6 fruit fly cellular contexts compared by ENCODE assay signal in the genomic region with DNA sequence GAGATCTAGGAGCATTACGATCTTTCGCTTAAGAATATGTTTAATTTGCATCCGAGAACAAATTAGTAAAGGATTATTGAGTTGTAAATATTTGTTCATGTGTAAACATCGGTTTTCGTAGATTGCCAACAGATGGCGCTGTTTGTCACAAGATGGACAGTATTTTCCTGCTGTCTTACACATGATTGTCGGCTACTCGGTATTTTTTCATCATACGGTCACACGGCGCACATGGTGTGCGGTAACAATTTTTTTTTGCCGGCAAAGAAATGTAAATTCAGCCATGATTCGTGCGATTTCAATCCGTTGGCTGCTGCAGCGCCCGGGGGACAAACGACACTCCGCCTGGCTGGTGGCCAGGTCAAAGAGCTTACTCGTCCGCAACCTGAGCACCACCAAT.
TF ChIP-seq lines count a peak whose summit lies in the region.

bbx (plus strand) TSS at position 151 of the 400 bp plus-strand sequence.
waw (plus strand) TSS at position 151 of the 400 bp plus-strand sequence.

- peak; percentile 91 to 95 for TF ChIP-seq CTCF in S2 (optimal IDR thresholded peaks at IDR 0.05; lab: Kevin White, UChicago)
- TF ChIP-seq CTCF in whole organism, embryonic (GFP tag; optimal IDR thresholded peaks at IDR 0.05; lab: Kevin White, UChicago), result peak; percentile 94

TF ChIP-seq in whole organism, adult, 20 proteins besides CTCF, POLR2A, EP300 and RAD21 (continues in another document):
- TF ChIP-seq Mnt (GFP tag; optimal IDR thresholded peaks at IDR 0.05; lab: Kevin White, UChicago), result peak; percentile 100
- TF ChIP-seq Hr96 (GFP tag; optimal IDR thresholded peaks at IDR 0.05; lab: Kevin White, UChicago), result no peak
- peak; percentile 52 for TF ChIP-seq bab1 (GFP tag; optimal IDR thresholded peaks at IDR 0.05; lab: Kevin White, UChicago)
- peak; percentile 42 for TF ChIP-seq Crg-1 (GFP tag; optimal IDR thresholded peaks at IDR 0.05; lab: Kevin White, UChicago)
- TF ChIP-seq CG1620 (GFP tag; optimal IDR thresholded peaks at IDR 0.05; lab: Kevin White, UChicago), result peak; percentile 57
- no peak for TF ChIP-seq CG12768 (GFP tag; optimal IDR thresholded peaks at IDR 0.05; lab: Kevin White, UChicago)
- peak; percentile 55 for TF ChIP-seq CG11617 (GFP tag; optimal IDR thresholded peaks at IDR 0.05; lab: Kevin White, UChicago)
- TF ChIP-seq toe (GFP tag; optimal IDR thresholded peaks at IDR 0.05; lab: Kevin White, UChicago), result no peak
- no peak for TF ChIP-seq CG33017 (tag; optimal IDR thresholded peaks at IDR 0.05; lab: Kevin White, UChicago)
- TF ChIP-seq cic (GFP tag; optimal IDR thresholded peaks at IDR 0.05; lab: Kevin White, UChicago), result peak; percentile 14
- no peak for TF ChIP-seq CG5204 (GFP tag; optimal IDR thresholded peaks at IDR 0.05; lab: Kevin White, UChicago)
- no peak for TF ChIP-seq CG7045 (GFP tag; optimal IDR thresholded peaks at IDR 0.05; lab: Kevin White, UChicago)
- no peak for TF ChIP-seq ovo (GFP tag; optimal IDR thresholded peaks at IDR 0.05; lab: Kevin White, UChicago)
- TF ChIP-seq pad (GFP tag; optimal IDR thresholded peaks at IDR 0.05; lab: Kevin White, UChicago), result peak; percentile 18
- TF ChIP-seq tj (GFP tag; optimal IDR thresholded peaks at IDR 0.05; lab: Kevin White, UChicago), result peak; percentile 5
- no peak for TF ChIP-seq kay (GFP tag; lab: Kevin White, UChicago; ENCODE audit: borderline replicate concordance)
- peak; percentile 21 for TF ChIP-seq CG14711 (tag; optimal IDR thresholded peaks at IDR 0.05; lab: Kevin White, UChicago)

TF ChIP-seq in whole organism, embryonic, 481 proteins besides CTCF, POLR2A, EP300 and RAD21 (continues in another document):
- TF ChIP-seq sens (GFP tag; lab: Kevin White, UChicago) (peak; percentile 85), CG5245 (GFP tag; optimal IDR thresholded peaks at IDR 0.05; lab: Kevin White, UChicago) (no peak), CG7745 (tag; optimal IDR thresholded peaks at IDR 0.05; lab: Kevin White, UChicago) (no peak), insv (GFP tag; optimal IDR thresholded peaks at IDR 0.05; lab: Kevin White, UChicago) (peak in 1 of 2 experiments; percentile 20), Camta (GFP tag; optimal IDR thresholded peaks at IDR 0.05; lab: Kevin White, UChicago) (peak; percentile 3), CG10267 (tag; optimal IDR thresholded peaks at IDR 0.05; lab: Kevin White, UChicago) (peak; percentile 34), CG11247 (GFP tag; IDR thresholded peaks at IDR 0.05; lab: Robert Waterston, UW) (no peak), Xbp1 (GFP tag; optimal IDR thresholded peaks at IDR 0.05; lab: Kevin White, UChicago) (peak; percentile 8), CG42726 (GFP tag; IDR thresholded peaks at IDR 0.05; lab: Robert Waterston, UW; ENCODE audit: partially characterized antibody) (no peak), lov (optimal IDR thresholded peaks at IDR 0.05; lab: Kevin White, UChicago) (no peak), lov (GFP tag; IDR thresholded peaks at IDR 0.05; lab: Robert Waterston, UW) (no peak), CG9817 (tag; optimal IDR thresholded peaks at IDR 0.05; lab: Kevin White, UChicago) (peak; percentile 8), CG31388 (GFP tag; optimal IDR thresholded peaks at IDR 0.05; lab: Kevin White, UChicago) (no peak), Sox102F (GFP tag; optimal IDR thresholded peaks at IDR 0.05; lab: Kevin White, UChicago) (no peak), BEAF-32 (GFP tag; optimal IDR thresholded peaks at IDR 0.05; lab: Kevin White, UChicago) (peak; percentile 33), CG10979 (tag; optimal IDR thresholded peaks at IDR 0.05; lab: Kevin White, UChicago) (peak; percentile 96), CG13287 (GFP tag; IDR thresholded peaks at IDR 0.05; lab: Robert Waterston, UW; ENCODE audit: partially characterized antibody) (peak; percentile 29; the same call in 1 of the 2 replicates)

TF ChIP-seq in whole organism, prepupa, 60 proteins besides CTCF, POLR2A, EP300 and RAD21 (continues in another document):
- peak; percentile 12 for TF ChIP-seq dsx (GFP tag; optimal IDR thresholded peaks at IDR 0.05; lab: Kevin White, UChicago; ENCODE audit: poor library complexity, severe bottlenecking)
- TF ChIP-seq CG11762 (GFP tag; optimal IDR thresholded peaks at IDR 0.05; lab: Kevin White, UChicago; ENCODE audit: insufficient read depth), result no peak
- TF ChIP-seq CG8632 (GFP tag; optimal IDR thresholded peaks at IDR 0.05; lab: Kevin White, UChicago), result no peak
- peak; percentile 99 for TF ChIP-seq vri (GFP tag; optimal IDR thresholded peaks at IDR 0.05; lab: Kevin White, UChicago)
- TF ChIP-seq eg (GFP tag; IDR thresholded peaks at IDR 0.05; lab: Robert Waterston, UW), result no peak
- TF ChIP-seq CG6276 (GFP tag; optimal IDR thresholded peaks at IDR 0.05; lab: Kevin White, UChicago), result no peak
- no peak for TF ChIP-seq cyc (GFP tag; optimal IDR thresholded peaks at IDR 0.05; lab: Kevin White, UChicago)
- peak in 1 of 2 experiments; percentile 25 for TF ChIP-seq ss (GFP tag; optimal IDR thresholded peaks at IDR 0.05; lab: Kevin White, UChicago)
- peak; percentile 71 for TF ChIP-seq Eip78C (GFP tag; lab: Kevin White, UChicago)
- TF ChIP-seq svp (GFP tag; lab: Kevin White, UChicago), result peak; percentile 36
- TF ChIP-seq CG9139 (GFP tag; optimal IDR thresholded peaks at IDR 0.05; lab: Kevin White, UChicago), result no peak
- TF ChIP-seq CG34406 (GFP tag; optimal IDR thresholded peaks at IDR 0.05; lab: Kevin White, UChicago), result no peak
- peak; percentile 17 for TF ChIP-seq Eip75B (GFP tag; optimal IDR thresholded peaks at IDR 0.05; lab: Kevin White, UChicago)
- TF ChIP-seq esn (GFP tag; optimal IDR thresholded peaks at IDR 0.05; lab: Kevin White, UChicago), result peak; percentile 42
- peak; percentile 19 for TF ChIP-seq topi (GFP tag; optimal IDR thresholded peaks at IDR 0.05; lab: Kevin White, UChicago)
- TF ChIP-seq fkh (GFP tag; optimal IDR thresholded peaks at IDR 0.05; lab: Kevin White, UChicago), result peak; percentile 98
- TF ChIP-seq CG3032 (tag; optimal IDR thresholded peaks at IDR 0.05; lab: Kevin White, UChicago), result peak; percentile 19
- peak; percentile 4 for TF ChIP-seq Sox14 (GFP tag; optimal IDR thresholded peaks at IDR 0.05; lab: Kevin White, UChicago)

TF ChIP-seq in whole organism, pupa, 21 proteins besides CTCF, POLR2A, EP300 and RAD21:
- TF ChIP-seq CG17806 (tag; optimal IDR thresholded peaks at IDR 0.05; lab: Kevin White, UChicago) (no peak), gl (tag; optimal IDR thresholded peaks at IDR 0.05; lab: Kevin White, UChicago) (no peak), CG12605 (GFP tag; IDR thresholded peaks at IDR 0.05; lab: Robert Waterston, UW) (no peak), CG15710 (tag; optimal IDR thresholded peaks at IDR 0.05; lab: Kevin White, UChicago) (no peak), D1 (tag; optimal IDR thresholded peaks at IDR 0.05; lab: Kevin White, UChicago) (no peak), EcR (GFP tag; optimal IDR thresholded peaks at IDR 0.05; lab: Kevin White, UChicago) (peak; percentile 54), CG8159 (tag; optimal IDR thresholded peaks at IDR 0.05; lab: Kevin White, UChicago) (peak; percentile 16), Snoo (tag; optimal IDR thresholded peaks at IDR 0.05; lab: Kevin White, UChicago) (peak; percentile 12), rn (GFP tag; IDR thresholded peaks at IDR 0.05; lab: Robert Waterston, UW) (no peak), CG14655 (GFP tag; optimal IDR thresholded peaks at IDR 0.05; lab: Kevin White, UChicago) (no peak), CG10348 (GFP tag; IDR thresholded peaks at IDR 0.05; lab: Robert Waterston, UW) (no peak), fd96Ca (GFP tag; IDR thresholded peaks at IDR 0.05; lab: Robert Waterston, UW) (no peak), CG32121 (GFP tag; IDR thresholded peaks at IDR 0.05; lab: Robert Waterston, UW) (no peak), CG4496 (GFP tag; IDR thresholded peaks at IDR 0.05; lab: Robert Waterston, UW) (no peak), CG9948 (tag; optimal IDR thresholded peaks at IDR 0.05; lab: Kevin White, UChicago) (no peak), Pif1B (GFP tag; optimal IDR thresholded peaks at IDR 0.05; lab: Kevin White, UChicago) (no peak), CG13204 (GFP tag; optimal IDR thresholded peaks at IDR 0.05; lab: Kevin White, UChicago) (no peak), CG8301 (tag; optimal IDR thresholded peaks at IDR 0.05; lab: Kevin White, UChicago) (no peak), Ets98B (GFP tag; IDR thresholded peaks at IDR 0.05; lab: Robert Waterston, UW) (no peak), Pif1A (GFP tag; optimal IDR thresholded peaks at IDR 0.05; lab: Kevin White, UChicago) (no peak)

TF ChIP-seq in whole organism, wandering third instar larva, 38 proteins besides CTCF, POLR2A, EP300 and RAD21:
- TF ChIP-seq Sp1 (GFP tag; optimal IDR thresholded peaks at IDR 0.05; lab: Kevin White, UChicago), result peak; percentile 12
- TF ChIP-seq sage (GFP tag; optimal IDR thresholded peaks at IDR 0.05; lab: Kevin White, UChicago), result no peak
- no peak for TF ChIP-seq dl (GFP tag; optimal IDR thresholded peaks at IDR 0.05; lab: Kevin White, UChicago; ENCODE audit: insufficient read depth in 1 of 2, partially characterized antibody in 2 of 2)
- TF ChIP-seq OdsH (GFP tag; optimal IDR thresholded peaks at IDR 0.05; lab: Kevin White, UChicago), result no peak
- TF ChIP-seq HLH106 (tag; optimal IDR thresholded peaks at IDR 0.05; lab: Kevin White, UChicago), result peak; percentile 2
- no peak for TF ChIP-seq ey (GFP tag; optimal IDR thresholded peaks at IDR 0.05; lab: Kevin White, UChicago)
- TF ChIP-seq Dif (GFP tag; optimal IDR thresholded peaks at IDR 0.05; lab: Kevin White, UChicago; ENCODE audit: partially characterized antibody), result no peak
- no peak for TF ChIP-seq lola (GFP tag; optimal IDR thresholded peaks at IDR 0.05; lab: Kevin White, UChicago)
- peak; percentile 51 for TF ChIP-seq rgr (GFP tag; optimal IDR thresholded peaks at IDR 0.05; lab: Kevin White, UChicago)
- no peak for TF ChIP-seq CG32264 (GFP tag; optimal IDR thresholded peaks at IDR 0.05; lab: Kevin White, UChicago)
- no peak for TF ChIP-seq Vsx2 (GFP tag; optimal IDR thresholded peaks at IDR 0.05; lab: Kevin White, UChicago; ENCODE audit: partially characterized antibody)
- no peak for TF ChIP-seq sv (GFP tag; optimal IDR thresholded peaks at IDR 0.05; lab: Kevin White, UChicago)
- peak; percentile 34 for TF ChIP-seq Myc (optimal IDR thresholded peaks at IDR 0.05; lab: Kevin White, UChicago)
- no peak for TF ChIP-seq brk (GFP tag; optimal IDR thresholded peaks at IDR 0.05; lab: Kevin White, UChicago)
- peak; percentile 4 for TF ChIP-seq h (GFP tag; optimal IDR thresholded peaks at IDR 0.05; lab: Kevin White, UChicago)
- TF ChIP-seq Hnf4 (GFP tag; optimal IDR thresholded peaks at IDR 0.05; lab: Kevin White, UChicago), result no peak
- TF ChIP-seq fru (GFP tag; optimal IDR thresholded peaks at IDR 0.05; lab: Kevin White, UChicago), result no peak
- TF ChIP-seq woc (GFP tag; optimal IDR thresholded peaks at IDR 0.05; lab: Kevin White, UChicago), result no peak
- peak in 1 of 2 experiments; percentile 33 for TF ChIP-seq foxo (GFP tag; optimal IDR thresholded peaks at IDR 0.05; lab: Kevin White, UChicago)
- TF ChIP-seq Mio (GFP tag; optimal IDR thresholded peaks at IDR 0.05; lab: Kevin White, UChicago), result no peak
